Fruit fly (Drosophila melanogaster) whole organism, embryonic: ENCODE measurements around the gene CG15040.

Source experiments
- Adf1 ChIP-seq: fragments of 200-800 bp; sonication (Bioruptor generic); IDR thresholded peaks from 2 replicates; pipeline ENCODE4 v1.3.6; 2022; ENCODE audit warnings: missing biosample characterization, missing genetic modification characterization
- Bteb2 ChIP-seq: fragments of 200-800 bp; sonication (Bioruptor generic); optimal IDR thresholded peaks from 2 replicates; lab custom pipeline; 2016; ENCODE audit warnings: missing biosample characterization, missing genetic modification characterization
- CG10274 ChIP-seq: fragments of 200-800 bp; sonication (Bioruptor generic); optimal IDR thresholded peaks from 3 replicates; lab custom pipeline; 2017; ENCODE audit warnings: missing biosample characterization, mild to moderate bottlenecking, missing genetic modification characterization
- CG10654 ChIP-seq: fragments of 200-800 bp; sonication (Bioruptor generic); optimal IDR thresholded peaks from 2 replicates; lab custom pipeline; 2016; ENCODE audit warnings: missing biosample characterization, missing genetic modification characterization
- CG10979 ChIP-seq: fragments of 200-800 bp; sonication (Bioruptor generic); optimal IDR thresholded peaks from 2 replicates; lab custom pipeline; 2018; ENCODE audit warnings: missing biosample characterization, mild to moderate bottlenecking, missing genetic modification characterization, moderate library complexity
- CG11560 ChIP-seq: fragments of 200-800 bp; sonication (Bioruptor generic); IDR thresholded peaks from 3 replicates; pipeline ENCODE4 v1.3.6; 2022; ENCODE audit warnings: missing biosample characterization, missing genetic modification characterization
- CG11695 ChIP-seq: fragments of 200-800 bp; sonication (Bioruptor generic); IDR thresholded peaks from 3 replicates; pipeline ENCODE4 v1.3.6; 2022; ENCODE audit warnings: missing biosample characterization, missing genetic modification characterization
- CG12744 ChIP-seq: fragments of 200-800 bp; sonication (Bioruptor generic); optimal IDR thresholded peaks from 2 replicates; lab custom pipeline; 2016; ENCODE audit warnings: missing biosample characterization, missing genetic modification characterization
- CG13287 ChIP-seq: fragments of 200-800 bp; sonication (Bioruptor generic); IDR thresholded peaks from 2 replicates; pipeline ENCODE4 v1.3.6; 2022; ENCODE audit warnings: missing biosample characterization, missing genetic modification characterization; ENCODE audit not compliant: partially characterized antibody
- CG15601 ChIP-seq: fragments of 200-800 bp; sonication (Bioruptor generic); optimal IDR thresholded peaks from 3 replicates; lab custom pipeline; 2019; ENCODE audit warnings: missing biosample characterization, mild to moderate bottlenecking, missing genetic modification characterization, moderate library complexity
- CG1602 ChIP-seq: fragments of 200-800 bp; sonication (Bioruptor generic); optimal IDR thresholded peaks from 3 replicates; lab custom pipeline; 2016; ENCODE audit warnings: missing biosample characterization, missing genetic modification characterization
- CG16863 ChIP-seq: fragments of 200-800 bp; sonication (Bioruptor generic); optimal IDR thresholded peaks from 3 replicates; lab custom pipeline; 2016; ENCODE audit warnings: missing biosample characterization, missing genetic modification characterization
- CG17829 ChIP-seq: fragments of 200-800 bp; optimal IDR thresholded peaks from 2 replicates; lab custom pipeline; 2019; ENCODE audit warnings: missing biosample characterization, mild to moderate bottlenecking, missing genetic modification characterization, moderate library complexity
- CG2116 ChIP-seq: fragments of 200-800 bp; sonication (Bioruptor generic); optimal IDR thresholded peaks from 3 replicates; lab custom pipeline; 2018; ENCODE audit warnings: missing biosample characterization, mild to moderate bottlenecking, missing genetic modification characterization
- CG4404 ChIP-seq: fragments of 200-800 bp; sonication (Bioruptor generic); IDR thresholded peaks from 2 replicates; pipeline ENCODE4 v1.3.6; 2022; ENCODE audit warnings: missing biosample characterization, missing genetic modification characterization
- CG6175 ChIP-seq: fragments of 200-800 bp; sonication (Bioruptor generic); IDR thresholded peaks from 3 replicates; pipeline ENCODE4 v1.3.6; 2022; ENCODE audit warnings: missing biosample characterization, missing genetic modification characterization
- CG7556 ChIP-seq: fragments of 200-800 bp; sonication (Bioruptor generic); optimal IDR thresholded peaks from 2 replicates; lab custom pipeline; 2017; ENCODE audit warnings: missing biosample characterization, mild to moderate bottlenecking, missing genetic modification characterization
- CG8089 ChIP-seq: fragments of 200-800 bp; sonication (Bioruptor generic); optimal IDR thresholded peaks from 3 replicates; lab custom pipeline; 2016; ENCODE audit warnings: missing biosample characterization, missing genetic modification characterization
- CG9932 ChIP-seq: fragments of 200-800 bp; sonication (Bioruptor generic); IDR thresholded peaks from 2 replicates; pipeline ENCODE4 v1.3.6; 2022; ENCODE audit warnings: missing biosample characterization, missing genetic modification characterization
- CHES-1-like ChIP-seq: fragments of 200-800 bp; sonication (Bioruptor generic); optimal IDR thresholded peaks from 2 replicates; lab custom pipeline; 2016; ENCODE audit warnings: missing biosample characterization, missing genetic modification characterization
- CkIIα-i1 ChIP-seq: fragments of 200-800 bp; sonication (Bioruptor generic); IDR thresholded peaks from 2 replicates; pipeline ENCODE4 v1.3.6; 2022; ENCODE audit warnings: missing biosample characterization, missing genetic modification characterization
- CoRest ChIP-seq: fragments of 200-800 bp; sonication (Bioruptor generic); optimal IDR thresholded peaks from 3 replicates; lab custom pipeline; 2018; ENCODE audit warnings: missing biosample characterization, mild to moderate bottlenecking, missing genetic modification characterization, moderate library complexity
- Dad ChIP-seq: fragments of 200-800 bp; sonication (Bioruptor generic); optimal IDR thresholded peaks from 3 replicates; lab custom pipeline; 2016; ENCODE audit warnings: missing biosample characterization, missing genetic modification characterization
- Dbx ChIP-seq: fragments of 200-800 bp; sonication (Bioruptor generic); IDR thresholded peaks from 3 replicates; pipeline ENCODE4 v1.3.6; 2022; ENCODE audit warnings: missing biosample characterization, missing genetic modification characterization
- Gug ChIP-seq: fragments of 200-800 bp; sonication (Bioruptor generic); IDR thresholded peaks from 4 replicates; pipeline ENCODE4 v1.3.6; 2022; ENCODE audit warnings: missing biosample characterization, missing genetic modification characterization
- Hand ChIP-seq: fragments of 200-800 bp; sonication (Bioruptor generic); optimal IDR thresholded peaks from 2 replicates; lab custom pipeline; 2017; ENCODE audit warnings: mild to moderate bottlenecking, missing biosample characterization, missing genetic modification reagents, missing genetic modification characterization
- Hmx ChIP-seq: fragments of 200-800 bp; sonication (Bioruptor generic); optimal IDR thresholded peaks from 2 replicates; lab custom pipeline; 2016; ENCODE audit warnings: missing biosample characterization, missing genetic modification characterization
- MESR4 ChIP-seq: fragments of 200-800 bp; sonication (Bioruptor generic); optimal IDR thresholded peaks from 2 replicates; lab custom pipeline; 2018; ENCODE audit warnings: missing biosample characterization, mild to moderate bottlenecking, missing genetic modification characterization, moderate library complexity
- Opbp ChIP-seq: fragments of 200-800 bp; sonication (Bioruptor generic); IDR thresholded peaks from 3 replicates; pipeline ENCODE4 v1.3.6; 2022; ENCODE audit warnings: missing biosample characterization, missing genetic modification characterization; ENCODE audit not compliant: partially characterized antibody
- Rfx ChIP-seq: fragments of 200-800 bp; sonication (Bioruptor generic); IDR thresholded peaks from 2 replicates; pipeline ENCODE4 v1.3.6; 2022; ENCODE audit warnings: missing biosample characterization, missing genetic modification characterization
- Sox102F ChIP-seq: fragments of 200-800 bp; sonication (Bioruptor generic); optimal IDR thresholded peaks from 2 replicates; lab custom pipeline; 2018; ENCODE audit warnings: missing biosample characterization, mild to moderate bottlenecking, missing genetic modification characterization, moderate library complexity
- ac ChIP-seq: fragments of 200-800 bp; sonication (Bioruptor generic); optimal IDR thresholded peaks from 3 replicates; lab custom pipeline; 2017; ENCODE audit warnings: missing biosample characterization, mild to moderate bottlenecking, missing genetic modification characterization
- bab2 ChIP-seq: fragments of 200-800 bp; sonication (Bioruptor generic); optimal IDR thresholded peaks from 2 replicates; lab custom pipeline; 2016; ENCODE audit warnings: missing biosample characterization, missing genetic modification characterization
- bcd ChIP-seq: fragments of 200-800 bp; sonication (Bioruptor generic); optimal IDR thresholded peaks from 2 replicates; lab custom pipeline; 2017; ENCODE audit warnings: missing biosample characterization, mild to moderate bottlenecking, missing genetic modification characterization
- bsh ChIP-seq, 2 experiments: fragments of 200-800 bp; sonication (Bioruptor generic); optimal IDR thresholded peaks; 2 replicates each; lab custom pipeline; 2017 to 2018; ENCODE audit warnings: mild to moderate bottlenecking in 2 of 2, missing biosample characterization in 2 of 2, missing genetic modification characterization in 2 of 2, moderate library complexity in 1 of 2
- corto ChIP-seq: fragments of 200-800 bp; sonication (Bioruptor generic); optimal IDR thresholded peaks from 2 replicates; lab custom pipeline; 2016; ENCODE audit warnings: missing biosample characterization, mild to moderate bottlenecking, missing genetic modification characterization, moderate library complexity
- crol ChIP-seq: fragments of 200-800 bp; sonication (Bioruptor generic); IDR thresholded peaks from 2 replicates; pipeline ENCODE4 v1.3.6; 2022; ENCODE audit warnings: missing biosample characterization, missing genetic modification characterization
- danr ChIP-seq: fragments of 200-800 bp; sonication (Bioruptor generic); IDR thresholded peaks from 2 replicates; pipeline ENCODE4 v1.3.6; 2022; ENCODE audit warnings: missing biosample characterization, missing genetic modification characterization
- disco-r ChIP-seq: fragments of 200-800 bp; sonication (Bioruptor generic); optimal IDR thresholded peaks from 2 replicates; lab custom pipeline; 2016; ENCODE audit warnings: missing biosample characterization, missing genetic modification characterization
- eyg ChIP-seq: fragments of 200-800 bp; sonication (Bioruptor generic); optimal IDR thresholded peaks from 3 replicates; lab custom pipeline; 2016; ENCODE audit warnings: missing biosample characterization, missing genetic modification characterization
- ftz-f1 ChIP-seq: fragments of 200-800 bp; sonication (Bioruptor generic); optimal IDR thresholded peaks from 2 replicates; lab custom pipeline; 2016; ENCODE audit warnings: missing biosample characterization, missing genetic modification characterization
- hb ChIP-seq: fragments of 200-800 bp; sonication (Bioruptor generic); IDR thresholded peaks from 3 replicates; pipeline ENCODE4 v1.3.6; 2022; ENCODE audit warnings: missing biosample characterization, missing genetic modification characterization; ENCODE audit not compliant: partially characterized antibody
- knrl ChIP-seq: fragments of 200-800 bp; sonication (Bioruptor generic); IDR thresholded peaks from 3 replicates; pipeline ENCODE4 v1.3.6; 2022; ENCODE audit warnings: missing biosample characterization, missing genetic modification characterization; ENCODE audit not compliant: partially characterized antibody
- mld ChIP-seq: fragments of 200-800 bp; sonication (Bioruptor generic); IDR thresholded peaks from 3 replicates; pipeline ENCODE4 v1.3.6; 2022; ENCODE audit warnings: missing biosample characterization, missing genetic modification characterization; ENCODE audit not compliant: partially characterized antibody
- nerfin-1 ChIP-seq: fragments of 200-800 bp; sonication (Bioruptor generic); optimal IDR thresholded peaks from 3 replicates; lab custom pipeline; 2019; ENCODE audit warnings: missing biosample characterization, mild to moderate bottlenecking, missing genetic modification characterization, moderate library complexity
- otp ChIP-seq: fragments of 200-800 bp; sonication (Bioruptor generic); IDR thresholded peaks from 3 replicates; pipeline ENCODE4, ENCODE4 v1.3.6; 2022; ENCODE audit warnings: missing biosample characterization, missing genetic modification characterization
- p53 ChIP-seq: fragments of 200-800 bp; sonication (Bioruptor generic); optimal IDR thresholded peaks from 2 replicates; lab custom pipeline; 2016; ENCODE audit warnings: missing biosample characterization, missing genetic modification characterization
- rib ChIP-seq: fragments of 200-800 bp; sonication (Bioruptor generic); IDR thresholded peaks from 2 replicates; pipeline ENCODE4 v1.3.6; 2022; ENCODE audit warnings: missing biosample characterization, missing genetic modification characterization
- scrt ChIP-seq: fragments of 200-800 bp; sonication (Bioruptor generic); optimal IDR thresholded peaks from 2 replicates; lab custom pipeline; 2018; ENCODE audit warnings: missing biosample characterization, mild to moderate bottlenecking, missing genetic modification characterization, moderate library complexity
- wek ChIP-seq: fragments of 200-800 bp; sonication (Bioruptor generic); optimal IDR thresholded peaks from 3 replicates; lab custom pipeline; 2018; ENCODE audit warnings: missing biosample characterization, mild to moderate bottlenecking, missing genetic modification characterization, moderate library complexity
- z ChIP-seq: fragments of 200-800 bp; sonication (Bioruptor generic); IDR thresholded peaks from 3 replicates; pipeline ENCODE4 v1.3.6; 2022; ENCODE audit warnings: missing biosample characterization, missing genetic modification characterization
- zen ChIP-seq: fragments of 200-800 bp; sonication (Bioruptor generic); optimal IDR thresholded peaks from 3 replicates; lab custom pipeline; 2018; ENCODE audit warnings: missing biosample characterization, mild to moderate bottlenecking, missing genetic modification characterization, moderate library complexity

CG15040 gene

dm6 chrX:18634716-18635115 lies 17.3 kb upstream of the CG15040 start, which contains the start of gene wgn (continued):
- no peak for TF ChIP-seq Dad (GFP tag; lab: Kevin White, UChicago)
- no peak for TF ChIP-seq rib (GFP tag; lab: Robert Waterston, UW)
- no peak for TF ChIP-seq otp (GFP tag; lab: Robert Waterston, UW)
- TF ChIP-seq CG11695, result no peak
- no peak for TF ChIP-seq CG8089 (GFP tag; lab: Kevin White, UChicago)
- TF ChIP-seq knrl (GFP tag; lab: Robert Waterston, UW), result peak; percentile 68; the same call in 1 of the 3 replicates
- no peak for TF ChIP-seq Hand (GFP tag; lab: Kevin White, UChicago)
- no peak for TF ChIP-seq CkIIα-i1 (GFP tag; lab: Robert Waterston, UW)
- no peak for TF ChIP-seq nerfin-1 (tag; lab: Kevin White, UChicago)
- TF ChIP-seq crol (GFP tag; lab: Robert Waterston, UW), result no peak
- peak; percentile 85 for TF ChIP-seq Opbp (GFP tag; lab: Robert Waterston, UW)
- no peak for TF ChIP-seq eyg (GFP tag; lab: Kevin White, UChicago)
- no peak for TF ChIP-seq CG10979 (tag; lab: Kevin White, UChicago)
- peak; percentile 71; the same call in 2 of the 3 replicates for TF ChIP-seq mld (GFP tag; lab: Robert Waterston, UW)
- TF ChIP-seq CHES-1-like (GFP tag; lab: Kevin White, UChicago), result no peak
- TF ChIP-seq CG17829 (tag; lab: Kevin White, UChicago), result no peak
- no peak for TF ChIP-seq disco-r
- TF ChIP-seq CG15601 (tag; lab: Kevin White, UChicago), result no peak
- no peak for TF ChIP-seq corto
- TF ChIP-seq CG6175 (GFP tag; lab: Robert Waterston, UW), result no peak
- no peak for TF ChIP-seq danr (GFP tag; lab: Robert Waterston, UW)
- TF ChIP-seq p53 (GFP tag; lab: Kevin White, UChicago), result no peak
- no peak for TF ChIP-seq Bteb2 (GFP tag; lab: Kevin White, UChicago)
- TF ChIP-seq CG9932 (GFP tag; lab: Robert Waterston, UW), result no peak
- TF ChIP-seq MESR4 (GFP tag; lab: Kevin White, UChicago), result no peak
- no peak for TF ChIP-seq Hmx (GFP tag; lab: Kevin White, UChicago)
- no peak for TF ChIP-seq z (GFP tag; lab: Robert Waterston, UW)
- TF ChIP-seq CG13287 (GFP tag; lab: Robert Waterston, UW), result peak; percentile 92
- no peak for TF ChIP-seq Rfx (GFP tag; lab: Robert Waterston, UW)
- TF ChIP-seq ftz-f1 (GFP tag; lab: Kevin White, UChicago), result no peak
- TF ChIP-seq bab2 (GFP tag; lab: Kevin White, UChicago), result no peak
- TF ChIP-seq Adf1, result no peak
- no peak for TF ChIP-seq CG1602 (GFP tag; lab: Kevin White, UChicago)
- TF ChIP-seq CoRest (tag; lab: Kevin White, UChicago), result no peak
- no peak for TF ChIP-seq CG16863 (GFP tag; lab: Kevin White, UChicago)
- no peak for TF ChIP-seq bcd (GFP tag; lab: Kevin White, UChicago)
- no peak for TF ChIP-seq zen (tag; lab: Kevin White, UChicago)
- no peak for TF ChIP-seq bsh (GFP tag; optimal IDR thresholded peaks at IDR 0.05; lab: Kevin White, UChicago)
- TF ChIP-seq Dbx (GFP tag; lab: Robert Waterston, UW), result no peak
- TF ChIP-seq CG10654 (GFP tag; lab: Kevin White, UChicago), result no peak
- no peak for TF ChIP-seq scrt (GFP tag; lab: Kevin White, UChicago)
- TF ChIP-seq ac (GFP tag; lab: Kevin White, UChicago), result no peak
- no peak for TF ChIP-seq CG10274 (GFP tag; lab: Kevin White, UChicago)
- TF ChIP-seq CG7556 (GFP tag; lab: Kevin White, UChicago), result no peak
- TF ChIP-seq CG11560 (tag; lab: Robert Waterston, UW), result no peak
- no peak for TF ChIP-seq hb (GFP tag; lab: Robert Waterston, UW)
- no peak for TF ChIP-seq Sox102F (GFP tag; lab: Kevin White, UChicago)
- no peak for TF ChIP-seq CG12744
- TF ChIP-seq wek (GFP tag; lab: Kevin White, UChicago), result no peak
- TF ChIP-seq CG4404 (GFP tag; lab: Robert Waterston, UW), result no peak
- TF ChIP-seq Gug (GFP tag; lab: Robert Waterston, UW), result no peak
- no peak for TF ChIP-seq CG2116 (GFP tag; lab: Kevin White, UChicago)
